Worm (Caenorhabditis elegans): ENCODE measurements around the gene thk-1.
A peak's percentile ranks its signal among the peaks of the same experiment; 100 is the strongest.

Gene thk-1

ce11 chrIV:10251261-10251660, 30.1 kb downstream of the thk-1 start:
- TF ChIP-seq nhr-11 (tag; optimal IDR thresholded peaks at IDR 0.05) (no peak), unc-62 (GFP tag; optimal IDR thresholded peaks at IDR 0.05) (no peak), nhr-237 (tag; optimal IDR thresholded peaks at IDR 0.05) (no peak), elt-2 (tag; optimal IDR thresholded peaks at IDR 0.05) (no peak), ZK546.5 (tag; optimal IDR thresholded peaks at IDR 0.05) (no peak), fkh-2 (tag; optimal IDR thresholded peaks at IDR 0.05) (no peak)

ce11 chrIV:10250577-10251075, 30.8 kb downstream of the thk-1 start, which contains the start of gene daf-14:
TSS of gene daf-14 (plus strand) at chrIV:10250627.
- TF ChIP-seq fkh-10 (GFP tag; optimal IDR thresholded peaks at IDR 0.05), result no peak
- TF ChIP-seq fos-1 (tag; optimal IDR thresholded peaks at IDR 0.05), result no peak
- TF ChIP-seq mdl-1 (tag; optimal IDR thresholded peaks at IDR 0.05), result no peak
- no peak for TF ChIP-seq snpc-4 (tag; optimal IDR thresholded peaks at IDR 0.05)
- no peak for TF ChIP-seq lsy-12 (tag; optimal IDR thresholded peaks at IDR 0.05)
- no peak for TF ChIP-seq ama-1 (optimal IDR thresholded peaks at IDR 0.05)
- no peak for TF ChIP-seq ceh-9 (tag; optimal IDR thresholded peaks at IDR 0.05)
- TF ChIP-seq unc-39 (tag; optimal IDR thresholded peaks at IDR 0.05), result no peak
- TF ChIP-seq nhr-77 (tag; optimal IDR thresholded peaks at IDR 0.05), result no peak
- no peak for TF ChIP-seq jun-1 (tag; optimal IDR thresholded peaks at IDR 0.05)
- no peak for TF ChIP-seq ceh-28 (tag; optimal IDR thresholded peaks at IDR 0.05)
- peak; percentile 22 for TF ChIP-seq pqm-1 (tag; optimal IDR thresholded peaks at IDR 0.05)
- TF ChIP-seq nfya-1 (tag; optimal IDR thresholded peaks at IDR 0.05; ENCODE audit: insufficient read depth), result peak; percentile 11
- TF ChIP-seq aly-2 (tag; optimal IDR thresholded peaks at IDR 0.05), result no peak
- no peak for TF ChIP-seq ztf-11 (tag; optimal IDR thresholded peaks at IDR 0.05)
- TF ChIP-seq egl-5 (tag; optimal IDR thresholded peaks at IDR 0.05), result no peak
- no peak for TF ChIP-seq ztf-4 (tag; optimal IDR thresholded peaks at IDR 0.05)
- no peak for TF ChIP-seq elt-3 (tag; optimal IDR thresholded peaks at IDR 0.05)
- no peak for TF ChIP-seq nhr-76 (tag; optimal IDR thresholded peaks at IDR 0.05)
- no peak for TF ChIP-seq elt-1 (tag; optimal IDR thresholded peaks at IDR 0.05)
- TF ChIP-seq nhr-25 (tag; optimal IDR thresholded peaks at IDR 0.05), result no peak
- TF ChIP-seq daf-12 (tag; optimal IDR thresholded peaks at IDR 0.05), result no peak
- no peak for TF ChIP-seq hmg-11 (tag; optimal IDR thresholded peaks at IDR 0.05)
- no peak for TF ChIP-seq zag-1 (tag; optimal IDR thresholded peaks at IDR 0.05)
- TF ChIP-seq elt-2 (tag; optimal IDR thresholded peaks at IDR 0.05), result peak; percentile 46
- TF ChIP-seq nhr-23 (tag; optimal IDR thresholded peaks at IDR 0.05), result peak; percentile 4
- TF ChIP-seq lin-39 (tag; optimal IDR thresholded peaks at IDR 0.05), result no peak
- no peak for TF ChIP-seq tbx-2 (tag; optimal IDR thresholded peaks at IDR 0.05)
- TF ChIP-seq skn-1 (tag; optimal IDR thresholded peaks at IDR 0.05), result no peak
- TF ChIP-seq pha-4 (tag; optimal IDR thresholded peaks at IDR 0.05), result peak; percentile 25
- TF ChIP-seq ZK546.5 (tag; optimal IDR thresholded peaks at IDR 0.05), result no peak

DNA sequence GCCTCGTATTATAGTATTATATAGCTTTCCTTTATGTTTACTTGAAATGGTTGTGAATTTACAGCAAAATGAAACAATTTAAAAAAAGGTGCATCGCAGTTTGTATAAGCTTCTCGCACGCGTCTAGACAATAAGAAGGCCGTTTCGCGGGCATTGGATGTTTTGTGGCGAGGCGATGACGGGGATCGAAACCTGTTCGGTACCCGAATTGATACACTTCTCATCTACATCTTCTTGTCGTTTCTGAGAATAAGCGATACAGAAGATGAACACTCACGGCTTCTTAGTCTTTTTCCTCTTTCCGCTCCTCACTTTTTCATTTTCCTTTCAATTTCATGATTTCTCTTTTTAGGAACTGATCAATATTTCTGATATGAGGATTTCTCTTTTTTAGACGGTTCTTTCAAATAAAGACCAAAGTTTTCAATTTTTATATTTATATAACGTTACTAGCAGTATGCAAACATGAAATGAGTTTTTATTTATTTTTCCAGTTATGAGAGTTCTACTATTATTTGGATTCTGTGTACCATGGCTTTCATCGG, 35.6 kb downstream of the thk-1 start, which contains the start of gene F01G10.10:
F01G10.10 (plus strand) TSS at position 495 of the 545 bp plus-strand sequence.
- no peak for TF ChIP-seq nfya-1 (tag; optimal IDR thresholded peaks at IDR 0.05; ENCODE audit: insufficient read depth)
- no peak for TF ChIP-seq elt-3 (tag; optimal IDR thresholded peaks at IDR 0.05)
- TF ChIP-seq nhr-43 (tag; optimal IDR thresholded peaks at IDR 0.05; ENCODE audit: poor library complexity, severe bottlenecking), result peak; percentile 34
- TF ChIP-seq nhr-28 (tag; optimal IDR thresholded peaks at IDR 0.05), result no peak
- no peak for TF ChIP-seq pqm-1 (tag; optimal IDR thresholded peaks at IDR 0.05)
- no peak for TF ChIP-seq eor-1 (tag; optimal IDR thresholded peaks at IDR 0.05)
- no peak for TF ChIP-seq lin-15B (tag; optimal IDR thresholded peaks at IDR 0.05)
- no peak for TF ChIP-seq nhr-77 (tag; optimal IDR thresholded peaks at IDR 0.05)
- peak; percentile 87 for TF ChIP-seq ama-1 (optimal IDR thresholded peaks at IDR 0.05)
- TF ChIP-seq unc-62 (GFP tag; optimal IDR thresholded peaks at IDR 0.05), result no peak
- TF ChIP-seq tbx-2 (tag; optimal IDR thresholded peaks at IDR 0.05), result no peak
- TF ChIP-seq zag-1 (tag; optimal IDR thresholded peaks at IDR 0.05), result no peak
- no peak for TF ChIP-seq skn-1 (tag; optimal IDR thresholded peaks at IDR 0.05)
- TF ChIP-seq elt-2 (tag; optimal IDR thresholded peaks at IDR 0.05), result peak; percentile 41
- TF ChIP-seq nhr-25 (tag; optimal IDR thresholded peaks at IDR 0.05), result peak; percentile 62
- TF ChIP-seq fkh-10 (GFP tag; optimal IDR thresholded peaks at IDR 0.05), result no peak
- no peak for TF ChIP-seq lin-39 (tag; optimal IDR thresholded peaks at IDR 0.05)
- TF ChIP-seq fos-1 (tag; optimal IDR thresholded peaks at IDR 0.05), result no peak
- no peak for TF ChIP-seq nhr-76 (tag; optimal IDR thresholded peaks at IDR 0.05)
- no peak for TF ChIP-seq ceh-28 (tag; optimal IDR thresholded peaks at IDR 0.05)
- peak; percentile 30 for TF ChIP-seq nhr-23 (tag; optimal IDR thresholded peaks at IDR 0.05)

All from whole organism, L3 larva.